Fruit fly (Drosophila melanogaster) whole organism, adult: Measurements from ENCODE around the gene Sf3b3.

Experiments used
- CG11617 ChIP-seq: fragments of 200-800 bp; sonication (Bioruptor generic); optimal IDR thresholded peaks from 2 replicates; lab custom pipeline; 2017; ENCODE audit warnings: mild to moderate bottlenecking, missing biosample characterization, missing genetic modification reagents, missing genetic modification characterization
- CG12768 ChIP-seq: fragments of 200-800 bp; sonication (Bioruptor generic); optimal IDR thresholded peaks from 2 replicates; lab custom pipeline; 2017; ENCODE audit warnings: missing biosample characterization, missing genetic modification characterization, mild to moderate bottlenecking, moderate library complexity, missing genetic modification reagents
- CG14711 ChIP-seq: fragments of 200-800 bp; sonication (Bioruptor generic); optimal IDR thresholded peaks from 2 replicates; lab custom pipeline; 2018; ENCODE audit warnings: missing biosample characterization, mild to moderate bottlenecking, missing genetic modification characterization, moderate library complexity
- CG1620 ChIP-seq: fragments of 200-800 bp; sonication (Bioruptor generic); optimal IDR thresholded peaks from 2 replicates; lab custom pipeline; 2016; ENCODE audit warnings: missing biosample characterization, missing genetic modification characterization
- CG33017 ChIP-seq: fragments of 200-800 bp; sonication (Bioruptor generic); optimal IDR thresholded peaks from 2 replicates; lab custom pipeline; 2018; ENCODE audit warnings: missing biosample characterization, mild to moderate bottlenecking, missing genetic modification characterization, moderate library complexity
- CG5204 ChIP-seq: fragments of 200-800 bp; sonication (Bioruptor generic); optimal IDR thresholded peaks from 2 replicates; lab custom pipeline; 2016; ENCODE audit warnings: missing biosample characterization, missing genetic modification characterization
- CG7045 ChIP-seq: fragments of 200-800 bp; sonication (Bioruptor generic); optimal IDR thresholded peaks from 2 replicates; lab custom pipeline; 2017; ENCODE audit warnings: missing biosample characterization, mild to moderate bottlenecking, missing genetic modification characterization
- CG7101 ChIP-seq: fragments of 200-800 bp; sonication (Bioruptor generic); optimal IDR thresholded peaks from 2 replicates; lab custom pipeline; 2018; ENCODE audit warnings: missing biosample characterization, mild to moderate bottlenecking, missing genetic modification characterization, moderate library complexity
- Clk ChIP-seq: fragments of 200-800 bp; sonication (Bioruptor generic); optimal IDR thresholded peaks from 2 replicates; lab custom pipeline; 2017; ENCODE audit warnings: missing biosample characterization, missing genetic modification characterization
- Crg-1 ChIP-seq: fragments of 200-800 bp; sonication (Bioruptor generic); optimal IDR thresholded peaks from 2 replicates; lab custom pipeline; 2016; ENCODE audit warnings: missing biosample characterization, missing genetic modification characterization
- Hr96 ChIP-seq: fragments of 200-800 bp; sonication (Bioruptor generic); optimal IDR thresholded peaks from 2 replicates; lab custom pipeline; 2016; ENCODE audit warnings: missing biosample characterization, missing genetic modification characterization
- Mnt ChIP-seq: fragments of 200-800 bp; sonication (Bioruptor generic); optimal IDR thresholded peaks from 2 replicates; lab custom pipeline; 2016; ENCODE audit warnings: missing biosample characterization, mild to moderate bottlenecking, missing genetic modification characterization
- bab1 ChIP-seq: fragments of 200-800 bp; sonication (Bioruptor generic); optimal IDR thresholded peaks from 3 replicates; lab custom pipeline; 2019; ENCODE audit warnings: missing biosample characterization, mild to moderate bottlenecking, missing genetic modification characterization, moderate library complexity
- cic ChIP-seq: fragments of 200-800 bp; sonication (Bioruptor generic); optimal IDR thresholded peaks from 2 replicates; lab custom pipeline; 2017; ENCODE audit warnings: missing biosample characterization, mild to moderate bottlenecking, missing genetic modification characterization, moderate library complexity
- cnc ChIP-seq, 2 experiments: fragments of >200 bp; optimal IDR thresholded peaks; 2 replicates each; lab custom pipeline; 2017
- kay ChIP-seq: fragments of 200-800 bp; sonication (Bioruptor generic); peaks from one replicate; lab custom pipeline; 2016; ENCODE audit warnings: missing biosample characterization, missing genetic modification characterization, borderline replicate concordance
- ovo ChIP-seq: fragments of 200-800 bp; sonication (Bioruptor generic); optimal IDR thresholded peaks from 2 replicates; lab custom pipeline; 2016; ENCODE audit warnings: missing biosample characterization, missing genetic modification characterization
- pad ChIP-seq: fragments of 200-800 bp; sonication (Bioruptor generic); optimal IDR thresholded peaks from 3 replicates; lab custom pipeline; 2017; ENCODE audit warnings: missing biosample characterization, missing genetic modification characterization, mild to moderate bottlenecking, moderate library complexity, missing genetic modification reagents
- tj ChIP-seq: fragments of 200-800 bp; sonication (Bioruptor generic); optimal IDR thresholded peaks from 3 replicates; lab custom pipeline; 2017; ENCODE audit warnings: missing biosample characterization, mild to moderate bottlenecking, missing genetic modification characterization, moderate library complexity
- toe ChIP-seq: fragments of 200-800 bp; sonication (Bioruptor generic); optimal IDR thresholded peaks from 2 replicates; lab custom pipeline; 2016; ENCODE audit warnings: missing biosample characterization, missing genetic modification characterization

The Sf3b3 gene

DNA sequence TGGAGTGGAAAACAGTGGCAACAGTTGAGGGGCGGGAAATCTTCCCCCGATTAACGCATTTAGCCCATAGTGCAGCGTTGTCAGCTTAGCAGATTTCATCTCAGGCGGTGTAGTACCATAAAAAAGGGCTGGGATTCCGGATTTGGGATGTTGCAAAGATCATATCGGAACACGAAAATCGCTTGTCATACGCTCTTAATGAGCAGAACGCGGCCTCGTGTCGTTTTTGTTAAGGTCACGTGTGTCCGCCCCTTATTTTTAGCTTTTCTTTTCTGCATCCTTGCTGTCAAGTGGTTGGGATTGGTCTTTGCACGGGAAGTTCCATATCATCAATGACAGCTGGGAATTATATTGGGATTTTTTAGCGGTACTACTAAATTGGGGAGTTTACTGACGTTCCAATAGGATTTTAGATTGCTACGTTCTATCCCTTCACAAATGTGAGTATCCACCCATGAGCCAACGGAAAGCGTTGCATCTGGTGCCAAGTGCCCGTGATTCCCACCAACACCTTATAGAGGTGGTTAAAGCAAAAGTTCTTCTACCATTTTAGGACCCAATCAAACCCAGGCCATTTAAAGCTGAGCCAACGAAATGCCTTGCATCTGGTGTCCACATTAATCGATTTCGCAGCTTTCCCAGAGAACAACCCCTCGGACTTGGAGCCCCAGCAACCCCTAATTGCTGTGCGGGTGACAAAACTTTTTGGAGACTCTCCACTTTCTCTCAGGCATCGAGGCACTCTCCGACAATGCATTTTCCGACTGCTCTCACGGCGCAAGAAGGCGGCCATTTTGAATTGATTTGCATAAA, 24.3 kb downstream of the Sf3b3 start:
- TF ChIP-seq CG7045 (GFP tag; lab: Kevin White, UChicago) (no peak), pad (peak; percentile 82)

DNA sequence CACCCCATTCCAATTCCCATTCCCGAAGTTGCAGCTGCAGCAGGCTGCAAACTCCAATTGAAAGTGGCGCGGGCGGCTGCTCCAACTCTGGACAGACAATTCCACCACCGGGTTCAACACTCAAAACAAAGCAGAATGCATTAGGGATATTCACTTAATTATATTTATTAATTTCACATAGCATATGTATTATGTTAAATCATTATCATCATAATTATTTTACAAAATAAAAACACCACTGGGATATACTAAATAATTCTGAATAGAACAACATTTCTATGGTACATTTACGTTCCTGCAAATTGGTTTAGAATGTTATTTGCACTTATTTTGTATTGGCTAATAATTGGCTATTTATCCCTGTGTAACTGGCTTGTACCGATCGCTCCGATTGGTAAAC, 25.7 kb downstream of the Sf3b3 start:
- TF ChIP-seq CG33017 (tag; lab: Kevin White, UChicago) (no peak), CG5204 (GFP tag; lab: Kevin White, UChicago) (no peak), ovo (GFP tag; lab: Kevin White, UChicago) (no peak), CG12768 (GFP tag; lab: Kevin White, UChicago) (no peak), CG7045 (GFP tag; lab: Kevin White, UChicago) (no peak)

DNA sequence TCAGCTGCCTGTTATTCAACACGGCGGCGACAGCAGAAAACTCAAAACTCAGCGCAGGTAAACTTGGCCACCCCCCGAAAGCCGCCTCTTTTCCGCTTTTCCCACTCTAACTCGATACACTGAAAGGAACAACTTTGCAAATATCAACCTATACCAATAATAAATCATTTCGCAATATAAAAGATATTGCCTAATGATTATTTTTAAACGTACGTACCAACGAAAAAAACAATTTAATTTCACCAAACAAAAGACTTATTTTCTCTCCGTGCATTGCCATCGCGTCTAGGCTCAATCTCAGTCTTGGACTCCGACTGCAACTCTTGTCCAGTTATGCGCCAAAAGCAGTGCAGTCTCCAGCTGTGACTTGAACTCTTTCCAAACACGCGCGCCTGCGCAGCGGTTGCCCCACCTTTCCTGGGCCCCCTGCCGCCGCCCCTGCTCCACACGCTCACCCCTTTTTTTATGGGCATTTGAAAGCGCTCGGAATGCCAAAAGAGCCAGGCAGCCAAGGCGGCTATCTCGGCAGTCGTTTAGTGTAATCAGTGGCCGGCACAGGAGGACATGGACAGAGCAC, 27.5 kb downstream of the Sf3b3 start:
- TF ChIP-seq CG5204 (GFP tag; lab: Kevin White, UChicago) (no peak), Mnt (GFP tag; lab: Kevin White, UChicago) (no peak), pad (no peak), Hr96 (GFP tag; lab: Kevin White, UChicago) (no peak), CG14711 (tag; lab: Kevin White, UChicago) (no peak), toe (no peak), cic (GFP tag; lab: Kevin White, UChicago) (no peak)

dm6 chr3L:804557-805260, 28.5 kb downstream of the Sf3b3 start:
- TF ChIP-seq cic (GFP tag; lab: Kevin White, UChicago) (no peak), CG5204 (GFP tag; lab: Kevin White, UChicago) (peak; percentile 23), pad (peak; percentile 82), CG11617 (no peak), CG1620 (GFP tag; lab: Kevin White, UChicago) (no peak), ovo (GFP tag; lab: Kevin White, UChicago) (no peak)

DNA sequence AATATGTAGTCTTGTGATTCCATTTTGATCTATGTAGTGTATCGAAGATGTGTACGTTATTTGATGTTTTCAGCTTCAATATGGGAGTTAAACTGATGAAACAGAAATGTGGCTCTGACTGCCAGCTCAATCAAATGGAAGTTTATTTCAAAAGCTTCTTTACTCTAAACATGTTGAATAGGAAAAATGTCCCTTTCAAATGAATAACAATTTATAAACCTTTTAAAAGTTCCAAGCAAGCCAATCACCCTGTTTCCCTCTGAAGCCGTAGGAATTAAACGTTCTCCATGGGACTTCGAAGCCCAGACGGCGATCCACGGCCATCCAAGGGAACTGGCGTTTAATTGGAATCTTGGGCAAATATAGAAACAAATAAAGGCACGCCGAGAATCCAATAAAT, 29.2 kb downstream of the Sf3b3 start, which contains the start of gene CG13898:
CG13898 (minus strand) TSS at position 101 of the 400 bp plus-strand sequence.
- TF ChIP-seq Clk (GFP tag; lab: Kevin White, UChicago), result no peak

- TF ChIP-seq Mnt (GFP tag; lab: Kevin White, UChicago) (no peak), CG14711 (tag; lab: Kevin White, UChicago) (peak; percentile 27), CG7101 (tag; lab: Kevin White, UChicago) (peak; percentile 45), Crg-1 (GFP tag; lab: Kevin White, UChicago) (no peak), cnc (optimal IDR thresholded peaks at IDR 0.05; lab: Kevin White, UChicago) (no peak), Hr96 (GFP tag; lab: Kevin White, UChicago) (peak; percentile 28), cic (GFP tag; lab: Kevin White, UChicago) (no peak), toe (no peak), ovo (GFP tag; lab: Kevin White, UChicago) (no peak), bab1 (GFP tag; lab: Kevin White, UChicago) (peak; percentile 59), Clk (GFP tag; lab: Kevin White, UChicago) (no peak), CG12768 (GFP tag; lab: Kevin White, UChicago) (no peak), CG11617 (no peak), CG33017 (tag; lab: Kevin White, UChicago) (no peak), CG5204 (GFP tag; lab: Kevin White, UChicago) (peak; percentile 9), kay (no peak), pad (no peak), tj (GFP tag; lab: Kevin White, UChicago) (no peak), CG1620 (GFP tag; lab: Kevin White, UChicago) (no peak), CG7045 (GFP tag; lab: Kevin White, UChicago) (peak; percentile 56)
These were observed 30.4 kb downstream of the Sf3b3 start for dm6 chr3L:802700-803273.
